Worm (Caenorhabditis elegans): ENCODE results near the gene ZK353.10.

DNA sequence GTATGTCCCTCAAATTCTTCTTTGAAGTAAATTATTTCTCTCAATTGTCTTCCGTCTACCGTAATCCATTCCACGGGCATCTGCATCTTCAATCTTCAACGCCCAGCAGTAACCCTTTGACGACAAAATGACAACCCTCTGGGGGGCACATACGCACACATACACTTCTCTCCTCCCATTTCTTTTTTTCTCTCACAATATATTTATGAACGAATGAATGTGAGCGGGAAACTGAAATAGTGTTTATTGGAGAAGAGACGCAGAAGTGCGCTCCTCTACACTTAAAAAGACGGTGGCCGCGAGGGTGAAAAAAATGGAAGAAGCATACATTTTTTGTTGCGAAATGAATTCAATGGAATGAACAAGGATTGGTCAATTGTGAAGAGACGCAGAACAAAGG lies 17.8 kb upstream of the ZK353.10 start:
- TF ChIP-seq tbx-2 (tag; optimal IDR thresholded peaks at IDR 0.05) (peak; percentile 12), rnt-1 (tag; optimal IDR thresholded peaks at IDR 0.05) (no peak), hlh-13 (GFP tag; optimal IDR thresholded peaks at IDR 0.05) (no peak), pha-4 (tag; optimal IDR thresholded peaks at IDR 0.05) (no peak)

All from whole organism, late embryonic.